Worm (Caenorhabditis elegans) whole organism, late embryonic: ENCODE data around the gene F20G2.6.

ENCODE experiments used
- C08G9.2 ChIP-seq: sonication (generic microtip); optimal IDR thresholded peaks from 2 replicates; lab custom pipeline; 2016; ENCODE audit warnings: mild to moderate bottlenecking, missing genetic modification characterization, moderate library complexity, missing compliant biosample characterization
- K02D7.2 ChIP-seq: sonication (generic microtip); optimal IDR thresholded peaks from 2 replicates; lab custom pipeline; 2017; ENCODE audit warnings: mild to moderate bottlenecking, missing genetic modification characterization, missing compliant biosample characterization
- K09A11.1 ChIP-seq: sonication (generic microtip); optimal IDR thresholded peaks from 2 replicates; lab custom pipeline; 2017; ENCODE audit warnings: antibody characterized with exemption, mild to moderate bottlenecking, missing genetic modification characterization, missing compliant biosample characterization; ENCODE audit not compliant: insufficient read depth
- Y22D7AL.16 ChIP-seq: sonication (generic microtip); optimal IDR thresholded peaks from 2 replicates; lab custom pipeline; 2016; ENCODE audit warnings: missing genetic modification characterization, missing compliant biosample characterization
- ahr-1 ChIP-seq: sonication (generic microtip); optimal IDR thresholded peaks from 2 replicates; lab custom pipeline; 2016; ENCODE audit warnings: missing genetic modification characterization, missing compliant biosample characterization
- ama-1 ChIP-seq: fragments of 150-350 bp; optimal IDR thresholded peaks from 2 replicates; lab custom pipeline; 2014
- ceh-14 ChIP-seq: sonication (generic microtip); optimal IDR thresholded peaks from 2 replicates; lab custom pipeline; 2016; ENCODE audit warnings: missing genotype, missing genetic modification characterization, missing compliant biosample characterization
- ceh-18 ChIP-seq: sonication (generic microtip); optimal IDR thresholded peaks from 2 replicates; lab custom pipeline; 2016; ENCODE audit warnings: missing genetic modification characterization, missing compliant biosample characterization
- ceh-2 ChIP-seq: sonication (generic microtip); optimal IDR thresholded peaks from 2 replicates; lab custom pipeline; 2016; ENCODE audit warnings: missing genotype, missing genetic modification characterization, missing compliant biosample characterization
- ceh-22 ChIP-seq: sonication (generic microtip); optimal IDR thresholded peaks from 2 replicates; lab custom pipeline; 2017; ENCODE audit warnings: missing biosample characterization, missing genetic modification characterization
- ceh-24 ChIP-seq: sonication (generic microtip); optimal IDR thresholded peaks from 2 replicates; lab custom pipeline; 2016; ENCODE audit warnings: mild to moderate bottlenecking, missing genetic modification characterization, missing compliant biosample characterization
- ceh-45 ChIP-seq: fragments of 200-800 bp; sonication (Bioruptor generic); IDR thresholded peaks from 2 replicates; pipeline ENCODE4 v1.3.6; 2022; ENCODE audit warnings: missing genetic modification reagents, missing genetic modification characterization, missing compliant biosample characterization
- ceh-6 ChIP-seq: fragments of 200-800 bp; sonication (Bioruptor generic); optimal IDR thresholded peaks from 2 replicates; lab custom pipeline; 2018; ENCODE audit warnings: mild to moderate bottlenecking, missing genetic modification characterization, missing compliant biosample characterization
- che-1 ChIP-seq: sonication (generic microtip); optimal IDR thresholded peaks from 2 replicates; lab custom pipeline; 2016; ENCODE audit warnings: mild to moderate bottlenecking, missing genetic modification characterization, missing compliant biosample characterization
- dmd-4 ChIP-seq: sonication (generic microtip); optimal IDR thresholded peaks from 2 replicates; lab custom pipeline; 2016; ENCODE audit warnings: borderline replicate concordance, missing genetic modification characterization, missing compliant biosample characterization
- dve-1 ChIP-seq: sonication (generic microtip); optimal IDR thresholded peaks from 2 replicates; lab custom pipeline; 2017; ENCODE audit warnings: antibody characterized with exemption, mild to moderate bottlenecking, missing genetic modification characterization, missing compliant biosample characterization
- elt-2 ChIP-seq: sonication (generic microtip); optimal IDR thresholded peaks from 2 replicates; lab custom pipeline; 2016; ENCODE audit warnings: missing genetic modification reagents, missing genetic modification characterization, missing compliant biosample characterization
- ets-4 ChIP-seq: sonication (generic microtip); optimal IDR thresholded peaks from 2 replicates; lab custom pipeline; 2016; ENCODE audit warnings: missing genetic modification characterization, missing compliant biosample characterization
- eyg-1 ChIP-seq: sonication (generic microtip); optimal IDR thresholded peaks from 2 replicates; lab custom pipeline; 2016; ENCODE audit warnings: missing genotype, missing genetic modification characterization, missing compliant biosample characterization
- fax-1 ChIP-seq: sonication (generic microtip); optimal IDR thresholded peaks from 2 replicates; lab custom pipeline; 2016; ENCODE audit warnings: missing genotype, missing genetic modification characterization, missing compliant biosample characterization
- fkh-10 ChIP-seq: fragments of 150-350 bp; optimal IDR thresholded peaks from 2 replicates; lab custom pipeline; 2014; ENCODE audit warnings: missing biosample characterization, missing genetic modification reagents, missing genetic modification characterization
- fkh-6 ChIP-seq: sonication (generic microtip); optimal IDR thresholded peaks from 2 replicates; lab custom pipeline; 2016; ENCODE audit warnings: missing genetic modification characterization, missing compliant biosample characterization
- hlh-13 ChIP-seq: fragments of 200-800 bp; sonication (Bioruptor generic); optimal IDR thresholded peaks from 2 replicates; lab custom pipeline; 2018; ENCODE audit warnings: mild to moderate bottlenecking, missing genetic modification characterization, missing compliant biosample characterization
- hlh-15 ChIP-seq: sonication (generic microtip); optimal IDR thresholded peaks from 2 replicates; lab custom pipeline; 2016; ENCODE audit warnings: missing genetic modification characterization, missing compliant biosample characterization
- hlh-30 ChIP-seq: sonication (generic microtip); optimal IDR thresholded peaks from 2 replicates; lab custom pipeline; 2017; ENCODE audit warnings: antibody characterized with exemption, missing genetic modification characterization, missing compliant biosample characterization; ENCODE audit not compliant: insufficient read depth
- hlh-6 ChIP-seq: sonication (generic microtip); optimal IDR thresholded peaks from 2 replicates; lab custom pipeline; 2016; ENCODE audit warnings: missing genotype, missing genetic modification characterization, missing compliant biosample characterization
- hlh-8 ChIP-seq: sonication (generic microtip); optimal IDR thresholded peaks from 2 replicates; lab custom pipeline; 2016; ENCODE audit warnings: missing genotype, missing genetic modification characterization, missing compliant biosample characterization
- lim-6 ChIP-seq: sonication (generic microtip); optimal IDR thresholded peaks from 2 replicates; lab custom pipeline; 2016; ENCODE audit warnings: missing genetic modification characterization, missing compliant biosample characterization
- nfya-1 ChIP-seq: sonication (generic microtip); optimal IDR thresholded peaks from 2 replicates; lab custom pipeline; 2017; ENCODE audit warnings: missing genetic modification characterization, mild to moderate bottlenecking, missing compliant biosample characterization, antibody characterized with exemption, moderate library complexity
- npax-4 ChIP-seq: sonication (generic microtip); optimal IDR thresholded peaks from 2 replicates; lab custom pipeline; 2016; ENCODE audit warnings: missing genetic modification characterization, missing compliant biosample characterization
- odd-2 ChIP-seq: sonication (generic microtip); optimal IDR thresholded peaks from 2 replicates; lab custom pipeline; 2017; ENCODE audit warnings: antibody characterized with exemption, mild to moderate bottlenecking, missing genetic modification characterization, missing compliant biosample characterization
- pax-1 ChIP-seq: fragments of 150-350 bp; optimal IDR thresholded peaks from 2 replicates; lab custom pipeline; 2014; ENCODE audit warnings: missing biosample characterization, missing genetic modification characterization
- pha-2 ChIP-seq: sonication (generic microtip); optimal IDR thresholded peaks from 2 replicates; lab custom pipeline; 2017; ENCODE audit warnings: mild to moderate bottlenecking, missing genetic modification characterization, missing compliant biosample characterization
- pha-4 ChIP-seq: fragments of 150-350 bp; optimal IDR thresholded peaks from 2 replicates; lab custom pipeline; 2018; ENCODE audit warnings: missing biosample characterization, missing genetic modification reagents, missing genetic modification characterization
- pqm-1 ChIP-seq: sonication (generic microtip); optimal IDR thresholded peaks from 2 replicates; lab custom pipeline; 2016; ENCODE audit warnings: missing genetic modification characterization, missing compliant biosample characterization
- ref-2 ChIP-seq: sonication (generic microtip); optimal IDR thresholded peaks from 2 replicates; lab custom pipeline; 2016; ENCODE audit warnings: missing genetic modification characterization, missing compliant biosample characterization
- rnt-1 ChIP-seq: sonication (generic microtip); optimal IDR thresholded peaks from 2 replicates; lab custom pipeline; 2016; ENCODE audit warnings: missing genetic modification characterization, missing compliant biosample characterization
- sdc-2 ChIP-seq: sonication (generic microtip); optimal IDR thresholded peaks from 2 replicates; lab custom pipeline; 2016; ENCODE audit warnings: missing genotype, missing genetic modification characterization, missing compliant biosample characterization
- sox-2 ChIP-seq: fragments of 200-800 bp; sonication (Bioruptor generic); IDR thresholded peaks from 2 replicates; pipeline ENCODE4 v1.3.6; 2022; ENCODE audit warnings: missing genetic modification reagents, missing genetic modification characterization, missing compliant biosample characterization
- syd-9 ChIP-seq: sonication (generic microtip); optimal IDR thresholded peaks from 2 replicates; lab custom pipeline; 2016; ENCODE audit warnings: mild to moderate bottlenecking, missing genetic modification characterization, moderate library complexity, missing compliant biosample characterization
- tbx-7 ChIP-seq: sonication (generic microtip); optimal IDR thresholded peaks from 2 replicates; lab custom pipeline; 2016; ENCODE audit warnings: missing genotype, missing genetic modification characterization, missing compliant biosample characterization
- ttx-3 ChIP-seq: sonication (generic microtip); optimal IDR thresholded peaks from 2 replicates; lab custom pipeline; 2016; ENCODE audit warnings: missing genetic modification reagents, missing genetic modification characterization, missing compliant biosample characterization
- unc-3 ChIP-seq, 2 experiments: fragments of 200-800 bp in 1 of 2; sonication (Bioruptor generic) in 1 of 2; sonication (generic microtip) in 1 of 2; conservative IDR thresholded peaks in 1 of 2; optimal IDR thresholded peaks in 1 of 2; 2 replicates each; pipeline versions ENCODE4 v1.3.6 to Lab custom; 2016 to 2022; ENCODE audit warnings: missing compliant biosample characterization in 2 of 2, missing genetic modification characterization in 2 of 2, missing genetic modification reagents in 1 of 2
- unc-42 ChIP-seq: sonication (generic microtip); optimal IDR thresholded peaks from 2 replicates; lab custom pipeline; 2016; ENCODE audit warnings: missing genotype, missing genetic modification characterization, missing compliant biosample characterization
- unc-55 ChIP-seq: sonication (generic microtip); optimal IDR thresholded peaks from 2 replicates; lab custom pipeline; 2017; ENCODE audit warnings: missing biosample characterization, missing genetic modification reagents, missing genetic modification characterization
- unc-86 ChIP-seq: sonication (generic microtip); optimal IDR thresholded peaks from 2 replicates; lab custom pipeline; 2016; ENCODE audit warnings: missing genetic modification characterization, missing compliant biosample characterization
- zip-5 ChIP-seq: sonication (generic microtip); optimal IDR thresholded peaks from 2 replicates; lab custom pipeline; 2016; ENCODE audit warnings: missing genetic modification characterization, missing compliant biosample characterization
- ztf-16 ChIP-seq: sonication (generic microtip); optimal IDR thresholded peaks from 2 replicates; lab custom pipeline; 2017; ENCODE audit warnings: missing genetic modification characterization, missing compliant biosample characterization

F20G2.6 gene

ce11 chrV:13762426-13763127 is at the start of gene F20G2.6:
Gene F20G2.6, plus strand, starts transcription at chrV:13763077.
- TF ChIP-seq ceh-18 (tag; lab: Kevin White, UChicago) = no peak
- TF ChIP-seq ceh-45 (GFP tag; lab: Robert Waterston, UW) = no peak
- no peak for TF ChIP-seq unc-42 (tag; lab: Kevin White, UChicago)
- no peak for TF ChIP-seq ceh-6
- no peak for TF ChIP-seq ahr-1 (tag; lab: Kevin White, UChicago)
- no peak for TF ChIP-seq ceh-22 (tag; lab: Kevin White, UChicago)
- TF ChIP-seq hlh-30 = no peak
- TF ChIP-seq ceh-14 (tag; lab: Kevin White, UChicago) = no peak
- no peak for TF ChIP-seq hlh-13
- no peak for TF ChIP-seq zip-5 (tag; lab: Kevin White, UChicago)

ce11 chrV:13715223-13715686 is 47.6 kb upstream of the F20G2.6 start, which contains the start of gene zipt-9:
Gene zipt-9, minus strand, starts transcription at chrV:13715273.
- TF ChIP-seq elt-2 (tag; lab: Kevin White, UChicago) (peak; percentile 85), pha-2 (tag; lab: Kevin White, UChicago) (peak; percentile 41), unc-55 (GFP tag; lab: Kevin White, UChicago) (no peak), ceh-45 (GFP tag; lab: Robert Waterston, UW) (no peak), eyg-1 (tag; lab: Kevin White, UChicago) (no peak), hlh-8 (tag; lab: Kevin White, UChicago) (peak; percentile 90), fax-1 (tag; lab: Kevin White, UChicago) (peak; percentile 90), zip-5 (tag; lab: Kevin White, UChicago) (peak; percentile 91), hlh-6 (peak; percentile 41), sox-2 (GFP tag; lab: Robert Waterston, UW) (no peak), odd-2 (tag; lab: Kevin White, UChicago) (no peak), rnt-1 (peak; percentile 92), pqm-1 (tag; lab: Kevin White, UChicago) (peak; percentile 89), hlh-30 (no peak), pax-1 (tag; lab: Kevin White, UChicago) (no peak), K09A11.1 (tag; lab: Kevin White, UChicago) (no peak), sdc-2 (peak; percentile 51), syd-9 (tag; lab: Kevin White, UChicago) (peak; percentile 39), ztf-16 (peak; percentile 62), ahr-1 (tag; lab: Kevin White, UChicago) (peak; percentile 79), tbx-7 (tag; lab: Kevin White, UChicago) (peak; percentile 95), ceh-22 (tag; lab: Kevin White, UChicago) (no peak), nfya-1 (tag; lab: Kevin White, UChicago) (peak; percentile 43), che-1 (tag; lab: Kevin White, UChicago) (peak; percentile 38), ets-4 (tag; lab: Kevin White, UChicago) (peak; percentile 95), ceh-14 (tag; lab: Kevin White, UChicago) (peak; percentile 96), fkh-6 (tag; lab: Kevin White, UChicago) (peak; percentile 72), npax-4 (no peak), ceh-18 (tag; lab: Kevin White, UChicago) (peak; percentile 76), unc-86 (peak; percentile 68), hlh-15 (tag; lab: Kevin White, UChicago) (peak; percentile 79), ref-2 (tag; lab: Kevin White, UChicago) (peak; percentile 96), fkh-10 (GFP tag; lab: Kevin White, UChicago) (no peak), Y22D7AL.16 (tag; lab: Kevin White, UChicago) (no peak), lim-6 (tag; lab: Kevin White, UChicago) (peak; percentile 87), ama-1 (lab: Kevin White, UChicago) (no peak), ceh-2 (tag; lab: Kevin White, UChicago) (peak; percentile 94), K02D7.2 (tag; lab: Kevin White, UChicago) (no peak), C08G9.2 (tag; lab: Kevin White, UChicago) (peak; percentile 95), hlh-13 (no peak), dmd-4 (tag; lab: Kevin White, UChicago) (peak; percentile 43), ceh-24 (tag; lab: Kevin White, UChicago) (no peak), unc-3 (GFP tag; conservative IDR thresholded peaks at IDR 0.05; lab: Robert Waterston, UW) (peak; percentile 70), unc-3 (tag; optimal IDR thresholded peaks at IDR 0.05; lab: Kevin White, UChicago) (peak; percentile 73), ceh-6 (peak; percentile 24), dve-1 (tag; lab: Kevin White, UChicago) (no peak), pha-4 (tag; lab: Kevin White, UChicago) (no peak), ttx-3 (tag; lab: Kevin White, UChicago) (peak; percentile 5)
